Worm (Caenorhabditis elegans): ENCODE data around the gene D2007.2.

- no peak for TF ChIP-seq nhr-2 (tag; optimal IDR thresholded peaks at IDR 0.05)
- TF ChIP-seq ztf-11 (tag; optimal IDR thresholded peaks at IDR 0.05) = no peak
- TF ChIP-seq nhr-76 (tag; optimal IDR thresholded peaks at IDR 0.05) = no peak
- no peak for TF ChIP-seq ceh-43 (GFP tag; optimal IDR thresholded peaks at IDR 0.05)
- TF ChIP-seq nhr-12 (tag; optimal IDR thresholded peaks at IDR 0.05) = no peak
- no peak for TF ChIP-seq unc-62 (GFP tag; optimal IDR thresholded peaks at IDR 0.05)
- no peak for TF ChIP-seq pha-4 (tag; optimal IDR thresholded peaks at IDR 0.05)
- no peak for TF ChIP-seq drap-1 (GFP tag; optimal IDR thresholded peaks at IDR 0.05)
- TF ChIP-seq lsy-2 (tag; optimal IDR thresholded peaks at IDR 0.05) = no peak
- no peak for TF ChIP-seq M03D4.4 (tag; optimal IDR thresholded peaks at IDR 0.05)
- TF ChIP-seq flh-1 (GFP tag; optimal IDR thresholded peaks at IDR 0.05) = no peak
- TF ChIP-seq snpc-4 (tag; optimal IDR thresholded peaks at IDR 0.05) = no peak
- TF ChIP-seq elt-1 (tag; optimal IDR thresholded peaks at IDR 0.05; ENCODE audit: borderline replicate concordance, insufficient read depth) = no peak
- TF ChIP-seq mls-2 (tag; optimal IDR thresholded peaks at IDR 0.05) = no peak
Measured at ce11 chrIII:8163283-8163682, 14.5 kb downstream of the D2007.2 start, which contains the start of gene bath-42.
